Fruit fly (Drosophila melanogaster) whole organism, embryonic: ENCODE results near the gene CG12010.

Experiments used
- ATbp ChIP-seq: fragments of 200-800 bp; sonication (Bioruptor generic); optimal IDR thresholded peaks from 2 replicates; lab custom pipeline; 2017; ENCODE audit warnings: missing biosample characterization, mild to moderate bottlenecking, missing genetic modification characterization, missing genetic modification reagents
- Abd-B ChIP-seq: fragments of 200-800 bp; sonication (Bioruptor generic); optimal IDR thresholded peaks from 2 replicates; lab custom pipeline; 2018; ENCODE audit warnings: missing biosample characterization, mild to moderate bottlenecking, missing genetic modification characterization, moderate library complexity
- Antp ChIP-seq: fragments of 200-800 bp; sonication (Bioruptor generic); optimal IDR thresholded peaks from 3 replicates; lab custom pipeline; 2016; ENCODE audit warnings: missing biosample characterization, missing genetic modification characterization
- CG10274 ChIP-seq: fragments of 200-800 bp; sonication (Bioruptor generic); optimal IDR thresholded peaks from 3 replicates; lab custom pipeline; 2017; ENCODE audit warnings: missing biosample characterization, mild to moderate bottlenecking, missing genetic modification characterization
- CG10462 ChIP-seq: fragments of 200-800 bp; sonication (Bioruptor generic); optimal IDR thresholded peaks from 2 replicates; lab custom pipeline; 2016; ENCODE audit warnings: missing biosample characterization, missing genetic modification characterization
- CG12155 ChIP-seq: fragments of 200-800 bp; sonication (Bioruptor generic); optimal IDR thresholded peaks from 3 replicates; lab custom pipeline; 2016; ENCODE audit warnings: missing biosample characterization, missing genetic modification characterization
- CG15011 ChIP-seq: fragments of 200-800 bp; sonication (Bioruptor generic); optimal IDR thresholded peaks from 3 replicates; lab custom pipeline; 2018; ENCODE audit warnings: missing biosample characterization, mild to moderate bottlenecking, missing genetic modification characterization
- CG1602 ChIP-seq: fragments of 200-800 bp; sonication (Bioruptor generic); optimal IDR thresholded peaks from 3 replicates; lab custom pipeline; 2016; ENCODE audit warnings: missing biosample characterization, missing genetic modification characterization
- CG2712 ChIP-seq: fragments of 200-800 bp; optimal IDR thresholded peaks from 3 replicates; lab custom pipeline; 2019; ENCODE audit warnings: missing biosample characterization, mild to moderate bottlenecking, missing genetic modification characterization, moderate library complexity
- CG30403 ChIP-seq: fragments of 200-800 bp; sonication (Bioruptor generic); optimal IDR thresholded peaks from 3 replicates; lab custom pipeline; 2016; ENCODE audit warnings: missing biosample characterization, missing genetic modification characterization
- CG34376 ChIP-seq: fragments of 200-800 bp; sonication (Bioruptor generic); optimal IDR thresholded peaks from 2 replicates; lab custom pipeline; 2018; ENCODE audit warnings: missing biosample characterization, mild to moderate bottlenecking, missing genetic modification characterization
- CG34422 ChIP-seq: fragments of 200-800 bp; sonication (Bioruptor generic); IDR thresholded peaks from 3 replicates; pipeline ENCODE4 v1.3.6; 2022; ENCODE audit warnings: missing biosample characterization, missing genetic modification characterization
- CG3995 ChIP-seq: fragments of 200-800 bp; sonication (Bioruptor generic); optimal IDR thresholded peaks from 3 replicates; lab custom pipeline; 2016; ENCODE audit warnings: missing biosample characterization, missing genetic modification characterization
- CG4360 ChIP-seq: fragments of 200-800 bp; sonication (Bioruptor generic); IDR thresholded peaks from 2 replicates; pipeline ENCODE4 v1.3.6; 2022; ENCODE audit warnings: missing biosample characterization, missing genetic modification characterization
- CG4617 ChIP-seq: fragments of 200-800 bp; sonication (Bioruptor generic); optimal IDR thresholded peaks from 3 replicates; lab custom pipeline; 2016; ENCODE audit warnings: missing biosample characterization, missing genetic modification characterization, borderline replicate concordance
- CG9609 ChIP-seq: fragments of 200-800 bp; sonication (Bioruptor generic); optimal IDR thresholded peaks from 3 replicates; lab custom pipeline; 2016; ENCODE audit warnings: missing biosample characterization, missing genetic modification characterization
- CG9817 ChIP-seq: fragments of 200-800 bp; sonication (Bioruptor generic); optimal IDR thresholded peaks from 2 replicates; lab custom pipeline; 2018; ENCODE audit warnings: missing biosample characterization, mild to moderate bottlenecking, missing genetic modification characterization, moderate library complexity
- Drgx ChIP-seq: fragments of 200-800 bp; sonication (Bioruptor generic); IDR thresholded peaks from 2 replicates; pipeline ENCODE4 v1.3.6; 2022; ENCODE audit warnings: missing biosample characterization, missing genetic modification characterization
- ERR ChIP-seq: fragments of 200-800 bp; sonication (Bioruptor generic); optimal IDR thresholded peaks from 2 replicates; lab custom pipeline; 2016; ENCODE audit warnings: missing biosample characterization, missing genetic modification characterization
- Elba2 ChIP-seq: fragments of 200-800 bp; sonication (Bioruptor generic); optimal IDR thresholded peaks from 3 replicates; lab custom pipeline; 2016; ENCODE audit warnings: missing biosample characterization, missing genetic modification characterization
- Fer3 ChIP-seq: fragments of 200-800 bp; sonication (Bioruptor generic); optimal IDR thresholded peaks from 2 replicates; lab custom pipeline; 2018; ENCODE audit warnings: missing biosample characterization, mild to moderate bottlenecking, missing genetic modification characterization, moderate library complexity
- Hmr ChIP-seq: fragments of 200-800 bp; sonication (Bioruptor generic); optimal IDR thresholded peaks from 3 replicates; lab custom pipeline; 2017; ENCODE audit warnings: mild to moderate bottlenecking, missing biosample characterization, missing genetic modification reagents, missing genetic modification characterization
- Hr39 ChIP-seq: fragments of >200 bp; optimal IDR thresholded peaks from 2 replicates; lab custom pipeline; 2017
- Hr78 ChIP-seq, 2 experiments: fragments of 200-800 bp in 1 of 2; fragments of >200 bp in 1 of 2; sonication (Bioruptor generic) in 1 of 2; optimal IDR thresholded peaks; 2 replicates each; lab custom pipeline; 2017 to 2019; ENCODE audit warnings: missing biosample characterization in 2 of 2, missing genetic modification characterization in 2 of 2, mild to moderate bottlenecking in 1 of 2, moderate library complexity in 1 of 2
- Mes4 ChIP-seq: fragments of 200-800 bp; sonication (Bioruptor generic); optimal IDR thresholded peaks from 2 replicates; lab custom pipeline; 2016; ENCODE audit warnings: missing biosample characterization, missing genetic modification characterization
- NK7.1 ChIP-seq: fragments of 200-800 bp; sonication (Bioruptor generic); optimal IDR thresholded peaks from 3 replicates; lab custom pipeline; 2016; ENCODE audit warnings: missing biosample characterization, missing genetic modification characterization
- Six4 ChIP-seq: fragments of 200-800 bp; sonication (Bioruptor generic); optimal IDR thresholded peaks from 2 replicates; lab custom pipeline; 2016; ENCODE audit warnings: missing biosample characterization, missing genetic modification characterization
- Usf ChIP-seq: fragments of 200-800 bp; sonication (Bioruptor generic); optimal IDR thresholded peaks from 2 replicates; lab custom pipeline; 2017; ENCODE audit warnings: missing genotype, missing biosample characterization, missing genetic modification characterization
- amos ChIP-seq: fragments of 200-800 bp; sonication (Bioruptor generic); IDR thresholded peaks from 2 replicates; pipeline ENCODE4 v1.3.6; 2022; ENCODE audit warnings: missing biosample characterization, missing genetic modification characterization; ENCODE audit not compliant: partially characterized antibody
- ap ChIP-seq: fragments of 200-800 bp; sonication (Bioruptor generic); IDR thresholded peaks from 2 replicates; pipeline ENCODE4 v1.3.6; 2022; ENCODE audit warnings: missing biosample characterization, missing genetic modification characterization
- bbx ChIP-seq: fragments of 200-800 bp; sonication (Bioruptor generic); IDR thresholded peaks from 2 replicates; pipeline ENCODE4 v1.3.6; 2022; ENCODE audit warnings: missing biosample characterization, missing genetic modification characterization; ENCODE audit not compliant: partially characterized antibody
- corto ChIP-seq: fragments of 200-800 bp; sonication (Bioruptor generic); optimal IDR thresholded peaks from 2 replicates; lab custom pipeline; 2016; ENCODE audit warnings: missing biosample characterization, mild to moderate bottlenecking, missing genetic modification characterization, moderate library complexity
- emc ChIP-seq: fragments of 200-800 bp; sonication (Bioruptor generic); optimal IDR thresholded peaks from 2 replicates; lab custom pipeline; 2016; ENCODE audit warnings: missing biosample characterization, missing genetic modification characterization
- fd64A ChIP-seq: fragments of 200-800 bp; sonication (Bioruptor generic); optimal IDR thresholded peaks from 3 replicates; lab custom pipeline; 2018; ENCODE audit warnings: missing biosample characterization, mild to moderate bottlenecking, missing genetic modification characterization
- ftz-f1 ChIP-seq: fragments of 200-800 bp; sonication (Bioruptor generic); optimal IDR thresholded peaks from 2 replicates; lab custom pipeline; 2016; ENCODE audit warnings: missing biosample characterization, missing genetic modification characterization
- gcm ChIP-seq: fragments of 200-800 bp; sonication (Bioruptor generic); optimal IDR thresholded peaks from 2 replicates; lab custom pipeline; 2019; ENCODE audit warnings: missing biosample characterization, mild to moderate bottlenecking, missing genetic modification characterization, moderate library complexity
- ham ChIP-seq: fragments of 200-800 bp; sonication (Bioruptor generic); IDR thresholded peaks from 2 replicates; pipeline ENCODE4 v1.3.6; 2022; ENCODE audit warnings: missing biosample characterization, missing genetic modification characterization
- her ChIP-seq: fragments of 200-800 bp; sonication (Bioruptor generic); optimal IDR thresholded peaks from 2 replicates; lab custom pipeline; 2016; ENCODE audit warnings: missing biosample characterization, missing genetic modification characterization
- kah ChIP-seq: fragments of 200-800 bp; sonication (Bioruptor generic); optimal IDR thresholded peaks from 2 replicates; lab custom pipeline; 2018; ENCODE audit warnings: missing biosample characterization, mild to moderate bottlenecking, missing genetic modification characterization
- lab ChIP-seq: fragments of 200-800 bp; sonication (Bioruptor generic); optimal IDR thresholded peaks from 3 replicates; lab custom pipeline; 2017; ENCODE audit warnings: missing biosample characterization, missing genetic modification characterization, mild to moderate bottlenecking, moderate library complexity, missing genetic modification reagents
- nerfin-1 ChIP-seq: fragments of 200-800 bp; sonication (Bioruptor generic); optimal IDR thresholded peaks from 3 replicates; lab custom pipeline; 2019; ENCODE audit warnings: missing biosample characterization, mild to moderate bottlenecking, missing genetic modification characterization, moderate library complexity
- nerfin-2 ChIP-seq: fragments of 200-800 bp; sonication (Bioruptor generic); IDR thresholded peaks from 2 replicates; pipeline ENCODE4 v1.3.6; 2022; ENCODE audit warnings: missing biosample characterization, missing genetic modification characterization; ENCODE audit not compliant: partially characterized antibody
- peb ChIP-seq: fragments of 200-800 bp; sonication (Bioruptor generic); IDR thresholded peaks from 2 replicates; pipeline ENCODE4 v1.3.6; 2022; ENCODE audit warnings: missing biosample characterization, missing genetic modification characterization
- repo ChIP-seq: fragments of 200-800 bp; sonication (Bioruptor generic); optimal IDR thresholded peaks from 2 replicates; lab custom pipeline; 2016; ENCODE audit warnings: missing biosample characterization, missing genetic modification characterization
- row ChIP-seq: fragments of 200-800 bp; sonication (Bioruptor generic); IDR thresholded peaks from 3 replicates; pipeline ENCODE4 v1.3.6; 2022; ENCODE audit warnings: missing biosample characterization, missing genetic modification characterization
- schlank ChIP-seq: fragments of 200-800 bp; sonication (Bioruptor generic); optimal IDR thresholded peaks from 2 replicates; lab custom pipeline; 2018; ENCODE audit warnings: missing biosample characterization, mild to moderate bottlenecking, missing genetic modification characterization
- shn ChIP-seq: fragments of 200-800 bp; sonication (Bioruptor generic); optimal IDR thresholded peaks from 3 replicates; lab custom pipeline; 2016; ENCODE audit warnings: missing biosample characterization, missing genetic modification characterization
- tna ChIP-seq: fragments of 200-800 bp; sonication (Bioruptor generic); IDR thresholded peaks from 2 replicates; pipeline ENCODE4 v1.3.6; 2022; ENCODE audit warnings: missing biosample characterization, missing genetic modification characterization; ENCODE audit not compliant: partially characterized antibody
- vfl ChIP-seq: fragments of 200-800 bp; sonication (Bioruptor generic); optimal IDR thresholded peaks from 2 replicates; lab custom pipeline; 2016; ENCODE audit warnings: missing biosample characterization, missing genetic modification characterization
- z ChIP-seq: fragments of 200-800 bp; sonication (Bioruptor generic); IDR thresholded peaks from 3 replicates; pipeline ENCODE4 v1.3.6; 2022; ENCODE audit warnings: missing biosample characterization, missing genetic modification characterization

The CG12010 gene

dm6 chr3L:3380225-3381043 lies 6.4 kb downstream of the CG12010 start (continued):
- TF ChIP-seq NK7.1 (GFP tag; lab: Kevin White, UChicago) = no peak
- TF ChIP-seq Mes4 (GFP tag; lab: Kevin White, UChicago) = no peak
- TF ChIP-seq CG10274 (GFP tag; lab: Kevin White, UChicago) = no peak
- no peak for TF ChIP-seq schlank (tag; lab: Kevin White, UChicago)
- TF ChIP-seq CG9817 (tag; lab: Kevin White, UChicago) = no peak
- no peak for TF ChIP-seq Six4 (GFP tag; lab: Kevin White, UChicago)
- TF ChIP-seq her (GFP tag; lab: Kevin White, UChicago) = no peak
- peak; percentile 38 for TF ChIP-seq Abd-B (GFP tag; lab: Kevin White, UChicago)
- TF ChIP-seq ERR (GFP tag; lab: Kevin White, UChicago) = no peak
- peak; percentile 9 for TF ChIP-seq CG1602
- no peak for TF ChIP-seq Usf (GFP tag; lab: Kevin White, UChicago)
- no peak for TF ChIP-seq shn (GFP tag; lab: Kevin White, UChicago)
- TF ChIP-seq CG15011 (GFP tag; lab: Kevin White, UChicago) = no peak
- TF ChIP-seq z (GFP tag; lab: Robert Waterston, UW) = 0 out of 3 replicates have a peak, but pooled peaks have one; percentile 23
- peak; percentile 16 for TF ChIP-seq repo (GFP tag; lab: Kevin White, UChicago)
- no peak for TF ChIP-seq CG4360
- no peak for TF ChIP-seq ftz-f1 (GFP tag; lab: Kevin White, UChicago)
- TF ChIP-seq Hr78 (GFP tag; optimal IDR thresholded peaks at IDR 0.05; lab: Kevin White, UChicago) = peak in 1 of 2 experiments; percentile 41
- no peak for TF ChIP-seq nerfin-2 (GFP tag; lab: Robert Waterston, UW)
- TF ChIP-seq ham (GFP tag; lab: Robert Waterston, UW) = no peak
- TF ChIP-seq bbx (GFP tag; lab: Robert Waterston, UW) = no peak
- no peak for TF ChIP-seq Hr39 (lab: Kevin White, UChicago)
- no peak for TF ChIP-seq amos (GFP tag; lab: Robert Waterston, UW)
- no peak for TF ChIP-seq CG3995 (GFP tag; lab: Kevin White, UChicago)
- peak; percentile 55 for TF ChIP-seq nerfin-1 (tag; lab: Kevin White, UChicago)
- TF ChIP-seq CG34376 (GFP tag; lab: Kevin White, UChicago) = no peak
- no peak for TF ChIP-seq Fer3 (tag; lab: Kevin White, UChicago)
- no peak for TF ChIP-seq CG30403 (GFP tag; lab: Kevin White, UChicago)
- TF ChIP-seq Elba2 = no peak
- TF ChIP-seq ap (GFP tag; lab: Robert Waterston, UW) = peak; percentile 22; the same call in 1 of the 2 replicates
- TF ChIP-seq fd64A (GFP tag; lab: Kevin White, UChicago) = no peak
- TF ChIP-seq CG4617 (GFP tag; lab: Kevin White, UChicago) = no peak
- TF ChIP-seq gcm (GFP tag; lab: Kevin White, UChicago) = peak; percentile 14
- no peak for TF ChIP-seq CG10462 (GFP tag; lab: Kevin White, UChicago)
- no peak for TF ChIP-seq emc (GFP tag; lab: Kevin White, UChicago)
- TF ChIP-seq peb (GFP tag; lab: Robert Waterston, UW) = no peak
- TF ChIP-seq Drgx = peak; percentile 76
- peak; percentile 69 for TF ChIP-seq ATbp (GFP tag; lab: Kevin White, UChicago)
- TF ChIP-seq kah (GFP tag; lab: Kevin White, UChicago) = peak; percentile 26
- peak; percentile 60 for TF ChIP-seq row (GFP tag; lab: Robert Waterston, UW)
- no peak for TF ChIP-seq CG9609 (GFP tag; lab: Kevin White, UChicago)
- TF ChIP-seq CG12155 = no peak
- no peak for TF ChIP-seq Hmr (GFP tag; lab: Kevin White, UChicago)
- peak; percentile 61 for TF ChIP-seq CG2712 (tag; lab: Kevin White, UChicago)
- TF ChIP-seq corto (GFP tag; lab: Kevin White, UChicago) = no peak
- no peak for TF ChIP-seq Antp (GFP tag; lab: Kevin White, UChicago)
- TF ChIP-seq tna (GFP tag; lab: Robert Waterston, UW) = no peak
- peak; percentile 37 for TF ChIP-seq lab (GFP tag; lab: Kevin White, UChicago)
- TF ChIP-seq vfl (GFP tag; lab: Kevin White, UChicago) = no peak
- TF ChIP-seq CG34422 (GFP tag; lab: Robert Waterston, UW) = no peak
